Worm (Caenorhabditis elegans) whole organism, L1 larva: ENCODE results near the gene aagr-4.
A peak's percentile ranks its signal among the peaks of the same experiment; 100 is the strongest.

Experiments
- ama-1 ChIP-seq: fragments of 150-350 bp; optimal IDR thresholded peaks from 2 replicates; lab custom pipeline; 2014
- blmp-1 ChIP-seq: fragments of 150-350 bp; optimal IDR thresholded peaks from 2 replicates; lab custom pipeline; 2014; ENCODE audit warnings: missing biosample characterization, missing genetic modification characterization
- isw-1 ChIP-seq: fragments of 200-800 bp; sonication (Bioruptor generic); IDR thresholded peaks from 2 replicates; pipeline ENCODE4 v1.3.6; 2022; ENCODE audit warnings: missing genetic modification characterization, missing compliant biosample characterization
- lin-15B ChIP-seq: fragments of 150-350 bp; sonication (generic microtip); optimal IDR thresholded peaks from 3 replicates; lab custom pipeline; 2014; ENCODE audit warnings: missing biosample characterization, missing genetic modification characterization
- lin-39 ChIP-seq: fragments of 150-350 bp; optimal IDR thresholded peaks from 2 replicates; lab custom pipeline; 2014; ENCODE audit warnings: missing biosample characterization, missing genetic modification reagents, missing genetic modification characterization
- lir-3 ChIP-seq: sonication (generic microtip); optimal IDR thresholded peaks from 2 replicates; lab custom pipeline; 2016; ENCODE audit warnings: mild to moderate bottlenecking, missing genetic modification characterization, moderate library complexity, missing compliant biosample characterization; ENCODE audit not compliant: poor library complexity
- lsy-2 ChIP-seq, 2 experiments: fragments of 150-350 bp; optimal IDR thresholded peaks; 2 replicates each; lab custom pipeline; 2014; ENCODE audit warnings: missing biosample characterization in 2 of 2, missing genetic modification characterization in 2 of 2
- nhr-28 ChIP-seq: fragments of 150-350 bp; optimal IDR thresholded peaks from 2 replicates; lab custom pipeline; 2014; ENCODE audit warnings: missing biosample characterization, missing genetic modification characterization
- nhr-90 ChIP-seq: sonication (generic microtip); optimal IDR thresholded peaks from 2 replicates; lab custom pipeline; 2016; ENCODE audit warnings: mild to moderate bottlenecking, missing genetic modification characterization, missing compliant biosample characterization; ENCODE audit not compliant: poor library complexity
- unc-130 ChIP-seq: fragments of 150-350 bp; optimal IDR thresholded peaks from 2 replicates; lab custom pipeline; 2017; ENCODE audit warnings: missing biosample characterization, missing genetic modification characterization, inconsistent platforms
- ztf-11 ChIP-seq, 2 experiments: sonication (generic microtip); optimal IDR thresholded peaks; 2 replicates each; lab custom pipeline; 2016 to 2017; ENCODE audit warnings: missing genetic modification characterization in 2 of 2, missing biosample characterization in 1 of 2, missing compliant biosample characterization in 1 of 2

ce11 chrX:492919-493318, 32.5 kb downstream of the aagr-4 start, which contains the start of gene B0310.1:
- TF ChIP-seq lsy-2 (tag; optimal IDR thresholded peaks at IDR 0.05; lab: Kevin White, UChicago), result peak in 1 of 2 experiments; percentile 3
- no peak for TF ChIP-seq blmp-1
- no peak for TF ChIP-seq ama-1 (lab: Kevin White, UChicago)
- no peak for TF ChIP-seq unc-130 (tag; lab: Kevin White, UChicago)
- TF ChIP-seq nhr-28 (tag; lab: Kevin White, UChicago), result no peak
- TF ChIP-seq ztf-11 (tag; optimal IDR thresholded peaks at IDR 0.05; lab: Kevin White, UChicago), result no peak
- no peak for TF ChIP-seq nhr-90 (tag; lab: Kevin White, UChicago)
- no peak for TF ChIP-seq lir-3 (tag; lab: Kevin White, UChicago)
- TF ChIP-seq lin-15B (tag; lab: Kevin White, UChicago), result no peak
- no peak for TF ChIP-seq lin-39 (tag; lab: Kevin White, UChicago)
- no peak for TF ChIP-seq isw-1 (GFP tag; lab: Robert Waterston, UW)
